Worm (Caenorhabditis elegans): ENCODE measurements around the gene cfap-36.
A peak's percentile ranks its signal among the peaks of the same experiment; 100 is the strongest.

Gene cfap-36

ce11 chrV:156044-156869 lies 15.8 kb downstream of the cfap-36 start, which contains the start of gene ttb-1 (continued):
- no peak for TF ChIP-seq nhr-237 (tag; optimal IDR thresholded peaks at IDR 0.05)
- TF ChIP-seq ceh-88 (GFP tag; IDR thresholded peaks at IDR 0.05) = no peak
- no peak for TF ChIP-seq pag-3 (tag; optimal IDR thresholded peaks at IDR 0.05; ENCODE audit: borderline replicate concordance, insufficient read depth)
- TF ChIP-seq unc-98 (GFP tag; IDR thresholded peaks at IDR 0.05) = 0 out of 2 replicates have a peak, but pooled peaks have one; percentile 32
- TF ChIP-seq lin-13 (GFP tag; optimal IDR thresholded peaks at IDR 0.05) = no peak
- TF ChIP-seq nhr-71 (tag; optimal IDR thresholded peaks at IDR 0.05) = peak; percentile 74
- peak; percentile 70 for TF ChIP-seq nhr-85 (tag)
- TF ChIP-seq ets-5 (GFP tag; IDR thresholded peaks at IDR 0.05) = no peak
- TF ChIP-seq tbx-2 (tag; optimal IDR thresholded peaks at IDR 0.05) = peak; percentile 48
- TF ChIP-seq F16B12.6 (tag; optimal IDR thresholded peaks at IDR 0.05) = peak; percentile 63
- TF ChIP-seq egl-27 (tag; optimal IDR thresholded peaks at IDR 0.05) = no peak
- no peak for TF ChIP-seq unc-62 (GFP tag; optimal IDR thresholded peaks at IDR 0.05)
- TF ChIP-seq C34B4.2 (tag; optimal IDR thresholded peaks at IDR 0.05) = no peak
- no peak for TF ChIP-seq unc-130 (tag; optimal IDR thresholded peaks at IDR 0.05)
- no peak for TF ChIP-seq sptf-1 (tag; optimal IDR thresholded peaks at IDR 0.05)
- TF ChIP-seq fkh-4 (tag; optimal IDR thresholded peaks at IDR 0.05; ENCODE audit: borderline replicate concordance) = peak; percentile 27
- TF ChIP-seq tlp-1 (tag; optimal IDR thresholded peaks at IDR 0.05) = no peak
- no peak for TF ChIP-seq nhr-12 (tag; optimal IDR thresholded peaks at IDR 0.05)
- no peak for TF ChIP-seq sup-37 (GFP tag; optimal IDR thresholded peaks at IDR 0.05)
- no peak for TF ChIP-seq ces-1 (GFP tag; optimal IDR thresholded peaks at IDR 0.05)
- TF ChIP-seq snpc-4 (tag; optimal IDR thresholded peaks at IDR 0.05) = no peak
- TF ChIP-seq lin-35 (GFP tag; optimal IDR thresholded peaks at IDR 0.05) = peak; percentile 95 to 98
- TF ChIP-seq mep-1 (tag; optimal IDR thresholded peaks at IDR 0.05) = peak; percentile 55
- TF ChIP-seq nhr-11 (tag; optimal IDR thresholded peaks at IDR 0.05) = no peak
- no peak for TF ChIP-seq Y116A8C.19 (tag; optimal IDR thresholded peaks at IDR 0.05; ENCODE audit: borderline replicate concordance)
- TF ChIP-seq ceh-63 (GFP tag; optimal IDR thresholded peaks at IDR 0.05) = no peak
- peak; percentile 59 to 84 for TF ChIP-seq lsy-2 (tag; optimal IDR thresholded peaks at IDR 0.05)
- peak; percentile 38 for TF ChIP-seq unc-86 (tag; optimal IDR thresholded peaks at IDR 0.05)
- TF ChIP-seq hlh-17 (GFP tag; optimal IDR thresholded peaks at IDR 0.05; ENCODE audit: borderline replicate concordance) = no peak
- peak; percentile 46 to 95 for TF ChIP-seq efl-1 (optimal IDR thresholded peaks at IDR 0.05)
- peak; percentile 97 to 99 for TF ChIP-seq efl-1 (GFP tag; optimal IDR thresholded peaks at IDR 0.05 in 1 of 2)
- TF ChIP-seq nhr-47 (tag; optimal IDR thresholded peaks at IDR 0.05) = peak; percentile 61
- peak; percentile 15; the same call in 1 of the 2 replicates for TF ChIP-seq isw-1 (GFP tag; IDR thresholded peaks at IDR 0.05)
- no peak for TF ChIP-seq sox-4 (tag; optimal IDR thresholded peaks at IDR 0.05)
- peak; percentile 31 to 53 (median 51) for TF ChIP-seq ceh-82 (tag; optimal IDR thresholded peaks at IDR 0.05)
- TF ChIP-seq mdl-1 (tag; optimal IDR thresholded peaks at IDR 0.05) = peak in 1 of 2 experiments; percentile 43
- no peak for TF ChIP-seq nhr-76 (tag; optimal IDR thresholded peaks at IDR 0.05)
- TF ChIP-seq nhr-90 (tag; optimal IDR thresholded peaks at IDR 0.05; ENCODE audit: poor library complexity) = peak; percentile 33
- TF ChIP-seq nhr-84 (tag; optimal IDR thresholded peaks at IDR 0.05) = no peak
- no peak for TF ChIP-seq hpl-2 (GFP tag; optimal IDR thresholded peaks at IDR 0.05)
- TF ChIP-seq elt-2 (tag; optimal IDR thresholded peaks at IDR 0.05) = no peak
- no peak for TF ChIP-seq grh-1 (GFP tag; IDR thresholded peaks at IDR 0.05)
- TF ChIP-seq hlh-4 (tag; optimal IDR thresholded peaks at IDR 0.05) = no peak
- no peak for TF ChIP-seq efl-3 (GFP tag; optimal IDR thresholded peaks at IDR 0.05)
- TF ChIP-seq fkh-8 (tag; optimal IDR thresholded peaks at IDR 0.05) = peak; percentile 28
- peak; percentile 44 for TF ChIP-seq swsn-7 (tag; optimal IDR thresholded peaks at IDR 0.05)
- no peak for TF ChIP-seq ztf-4 (tag; optimal IDR thresholded peaks at IDR 0.05)
- TF ChIP-seq mef-2 (tag; optimal IDR thresholded peaks at IDR 0.05) = no peak
- peak; percentile 27; the same call in 1 of the 2 replicates for TF ChIP-seq nhr-19 (GFP tag; conservative IDR thresholded peaks at IDR 0.05)
- TF ChIP-seq irx-1 (tag; optimal IDR thresholded peaks at IDR 0.05) = peak; percentile 68
- no peak for TF ChIP-seq nhr-28 (tag; optimal IDR thresholded peaks at IDR 0.05)
- TF ChIP-seq egl-13 (tag; optimal IDR thresholded peaks at IDR 0.05) = peak; percentile 8

All from whole organism, L1 larva.